Worm (Caenorhabditis elegans): ENCODE results near the gene asns-2.

DNA sequence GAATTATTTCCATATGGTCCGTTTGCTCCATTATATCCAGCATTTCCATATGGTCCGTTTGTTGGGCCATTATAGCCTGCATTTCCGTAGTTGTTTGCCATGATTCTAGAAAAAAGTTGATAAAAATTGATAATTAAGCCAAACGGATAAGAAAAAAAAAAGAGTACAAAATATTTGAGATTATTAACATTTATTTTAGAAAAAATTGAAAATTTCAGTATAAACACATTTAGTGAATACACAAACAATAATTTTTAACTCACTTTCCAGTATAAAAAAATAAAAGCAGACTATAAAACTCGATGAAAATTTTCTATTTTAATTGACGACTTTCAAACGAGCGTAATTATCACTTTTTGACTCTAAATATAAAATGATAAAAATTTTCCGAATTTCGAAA, 30.1 kb downstream of the asns-2 start, which contains the start of gene F53A9.9:
- TF ChIP-seq klf-2 (GFP tag; conservative IDR thresholded peaks at IDR 0.05) (no peak), ref-1 (GFP tag; conservative IDR thresholded peaks at IDR 0.05) (no peak), flt-1 (GFP tag; IDR thresholded peaks at IDR 0.05) (no peak), T22C8.4 (GFP tag; IDR thresholded peaks at IDR 0.05) (no peak), cog-1 (tag; optimal IDR thresholded peaks at IDR 0.05) (no peak)
